Worm (Caenorhabditis elegans) whole organism, late embryonic: ENCODE data around the gene szy-20.

Experiments
- ama-1 ChIP-seq: fragments of 150-350 bp; optimal IDR thresholded peaks from 2 replicates; lab custom pipeline; 2014
- dmd-4 ChIP-seq: sonication (generic microtip); optimal IDR thresholded peaks from 2 replicates; lab custom pipeline; 2016; ENCODE audit warnings: borderline replicate concordance, missing genetic modification characterization, missing compliant biosample characterization
- elt-2 ChIP-seq: sonication (generic microtip); optimal IDR thresholded peaks from 2 replicates; lab custom pipeline; 2016; ENCODE audit warnings: missing genetic modification reagents, missing genetic modification characterization, missing compliant biosample characterization
- ets-4 ChIP-seq: sonication (generic microtip); optimal IDR thresholded peaks from 2 replicates; lab custom pipeline; 2016; ENCODE audit warnings: missing genetic modification characterization, missing compliant biosample characterization
- nfya-1 ChIP-seq: sonication (generic microtip); optimal IDR thresholded peaks from 2 replicates; lab custom pipeline; 2017; ENCODE audit warnings: missing genetic modification characterization, mild to moderate bottlenecking, missing compliant biosample characterization, antibody characterized with exemption, moderate library complexity
- pha-4 ChIP-seq: fragments of 150-350 bp; optimal IDR thresholded peaks from 2 replicates; lab custom pipeline; 2018; ENCODE audit warnings: missing biosample characterization, missing genetic modification reagents, missing genetic modification characterization
- rnt-1 ChIP-seq: sonication (generic microtip); optimal IDR thresholded peaks from 2 replicates; lab custom pipeline; 2016; ENCODE audit warnings: missing genetic modification characterization, missing compliant biosample characterization
- tbx-2 ChIP-seq: sonication (generic microtip); optimal IDR thresholded peaks from 2 replicates; lab custom pipeline; 2016; ENCODE audit warnings: missing genetic modification characterization, missing compliant biosample characterization

DNA sequence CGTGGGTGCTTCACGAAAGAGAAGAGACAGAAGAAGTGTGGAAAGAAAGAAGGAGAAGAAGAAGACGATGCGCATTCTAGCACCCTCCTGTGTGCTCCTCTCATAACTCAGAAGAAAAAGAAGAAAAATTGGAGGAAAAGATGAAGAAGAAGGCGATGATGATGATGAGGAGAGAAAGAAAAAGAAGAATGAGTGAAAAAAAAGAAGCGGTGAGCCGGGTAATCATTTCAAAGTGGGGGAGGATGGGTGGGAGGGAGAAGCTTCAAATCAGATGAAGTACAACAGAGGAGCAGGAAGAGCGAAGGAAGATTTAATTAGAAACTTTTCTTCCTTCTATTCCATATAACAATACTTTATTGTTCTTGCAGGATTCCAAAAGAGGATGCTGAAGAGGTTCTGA lies 41.6 kb upstream of the szy-20 start:
- TF ChIP-seq ama-1: no peak
- no peak for TF ChIP-seq nfya-1
- TF ChIP-seq elt-2 (tag; lab: Kevin White, UChicago): no peak
- no peak for TF ChIP-seq pha-4 (tag; lab: Kevin White, UChicago)
- no peak for TF ChIP-seq ets-4 (tag; lab: Kevin White, UChicago)
- TF ChIP-seq dmd-4 (tag; lab: Kevin White, UChicago): no peak
- TF ChIP-seq rnt-1 (tag; lab: Kevin White, UChicago): no peak
- TF ChIP-seq tbx-2 (tag; lab: Kevin White, UChicago): no peak
